Fruit fly (Drosophila melanogaster) whole organism, embryonic: ENCODE results near the gene CG4382.
A peak's percentile ranks its signal among the peaks of the same experiment; 100 is the strongest.

ENCODE experiments used
- Bteb2 ChIP-seq: fragments of 200-800 bp; sonication (Bioruptor generic); optimal IDR thresholded peaks from 2 replicates; lab custom pipeline; 2016; ENCODE audit warnings: missing biosample characterization, missing genetic modification characterization
- CG10274 ChIP-seq: fragments of 200-800 bp; sonication (Bioruptor generic); optimal IDR thresholded peaks from 3 replicates; lab custom pipeline; 2017; ENCODE audit warnings: missing biosample characterization, mild to moderate bottlenecking, missing genetic modification characterization
- CG10543 ChIP-seq: fragments of 200-800 bp; sonication (Bioruptor generic); optimal IDR thresholded peaks from 3 replicates; lab custom pipeline; 2017; ENCODE audit warnings: missing biosample characterization, mild to moderate bottlenecking, missing genetic modification characterization, moderate library complexity
- CG11247 ChIP-seq: fragments of 200-800 bp; sonication (Bioruptor generic); IDR thresholded peaks from 2 replicates; pipeline ENCODE4 v1.3.6; 2022; ENCODE audit warnings: missing biosample characterization, missing genetic modification characterization
- CG11696 ChIP-seq: fragments of 200-800 bp; sonication (Bioruptor generic); IDR thresholded peaks from 2 replicates; pipeline ENCODE4 v1.3.6; 2022; ENCODE audit warnings: missing biosample characterization, missing genetic modification characterization
- CG13775 ChIP-seq: fragments of 200-800 bp; sonication (Bioruptor generic); optimal IDR thresholded peaks from 3 replicates; lab custom pipeline; 2017; ENCODE audit warnings: missing biosample characterization, mild to moderate bottlenecking, missing genetic modification characterization
- CG15011 ChIP-seq: fragments of 200-800 bp; sonication (Bioruptor generic); optimal IDR thresholded peaks from 3 replicates; lab custom pipeline; 2018; ENCODE audit warnings: missing biosample characterization, mild to moderate bottlenecking, missing genetic modification characterization
- CG16863 ChIP-seq: fragments of 200-800 bp; sonication (Bioruptor generic); optimal IDR thresholded peaks from 3 replicates; lab custom pipeline; 2016; ENCODE audit warnings: missing biosample characterization, missing genetic modification characterization
- CG2120 ChIP-seq: fragments of 200-800 bp; sonication (Bioruptor generic); optimal IDR thresholded peaks from 3 replicates; lab custom pipeline; 2016; ENCODE audit warnings: missing biosample characterization, missing genetic modification characterization
- CG3065 ChIP-seq: fragments of 200-800 bp; sonication (Bioruptor generic); optimal IDR thresholded peaks from 2 replicates; lab custom pipeline; 2016; ENCODE audit warnings: missing biosample characterization, missing genetic modification characterization
- CG32532 ChIP-seq: fragments of 200-800 bp; sonication (Bioruptor generic); IDR thresholded peaks from 2 replicates; pipeline ENCODE4 v1.3.6; 2022; ENCODE audit warnings: missing biosample characterization, missing genetic modification characterization
- CG34422 ChIP-seq: fragments of 200-800 bp; sonication (Bioruptor generic); IDR thresholded peaks from 3 replicates; pipeline ENCODE4 v1.3.6; 2022; ENCODE audit warnings: missing biosample characterization, missing genetic modification characterization
- CG4617 ChIP-seq: fragments of 200-800 bp; sonication (Bioruptor generic); optimal IDR thresholded peaks from 3 replicates; lab custom pipeline; 2016; ENCODE audit warnings: missing biosample characterization, missing genetic modification characterization, borderline replicate concordance
- CG5245 ChIP-seq: fragments of 200-800 bp; sonication (Bioruptor generic); optimal IDR thresholded peaks from 3 replicates; lab custom pipeline; 2016; ENCODE audit warnings: missing biosample characterization, missing genetic modification characterization
- CG6813 ChIP-seq: fragments of 200-800 bp; sonication (Bioruptor generic); optimal IDR thresholded peaks from 2 replicates; lab custom pipeline; 2017; ENCODE audit warnings: missing biosample characterization, missing genetic modification characterization, mild to moderate bottlenecking, moderate library complexity, missing genetic modification reagents
- CG7839 ChIP-seq: fragments of 200-800 bp; sonication (Bioruptor generic); optimal IDR thresholded peaks from 3 replicates; lab custom pipeline; 2018; ENCODE audit warnings: missing biosample characterization, mild to moderate bottlenecking, missing genetic modification characterization, moderate library complexity
- CG8388 ChIP-seq: fragments of 200-800 bp; sonication (Bioruptor generic); optimal IDR thresholded peaks from 2 replicates; lab custom pipeline; 2019; ENCODE audit warnings: missing biosample characterization, mild to moderate bottlenecking, missing genetic modification characterization, moderate library complexity
- CG9817 ChIP-seq: fragments of 200-800 bp; sonication (Bioruptor generic); optimal IDR thresholded peaks from 2 replicates; lab custom pipeline; 2018; ENCODE audit warnings: missing biosample characterization, mild to moderate bottlenecking, missing genetic modification characterization, moderate library complexity
- CG9876 ChIP-seq: fragments of 200-800 bp; sonication (Bioruptor generic); optimal IDR thresholded peaks from 2 replicates; lab custom pipeline; 2016; ENCODE audit warnings: missing biosample characterization, missing genetic modification characterization
- E2f1 ChIP-seq: fragments of 200-800 bp; sonication (Bioruptor generic); IDR thresholded peaks from 2 replicates; pipeline ENCODE4 v1.3.6; 2022; ENCODE audit warnings: missing biosample characterization, missing genetic modification characterization
- Gug ChIP-seq: fragments of 200-800 bp; sonication (Bioruptor generic); IDR thresholded peaks from 4 replicates; pipeline ENCODE4 v1.3.6; 2022; ENCODE audit warnings: missing biosample characterization, missing genetic modification characterization
- H2.0 ChIP-seq: fragments of 200-800 bp; sonication (Bioruptor generic); IDR thresholded peaks from 2 replicates; pipeline ENCODE4 v1.3.6; 2022; ENCODE audit warnings: missing biosample characterization, missing genetic modification characterization
- HLH4C ChIP-seq: fragments of 200-800 bp; sonication (Bioruptor generic); IDR thresholded peaks from 3 replicates; pipeline ENCODE4 v1.3.6; 2022; ENCODE audit warnings: missing biosample characterization, missing genetic modification characterization; ENCODE audit not compliant: partially characterized antibody
- Lhr ChIP-seq: fragments of 200-800 bp; sonication (Bioruptor generic); optimal IDR thresholded peaks from 3 replicates; lab custom pipeline; 2017; ENCODE audit warnings: mild to moderate bottlenecking, missing biosample characterization, missing genetic modification reagents, missing genetic modification characterization
- MTF-1 ChIP-seq: fragments of 200-800 bp; sonication (Bioruptor generic); optimal IDR thresholded peaks from 2 replicates; lab custom pipeline; 2018; ENCODE audit warnings: missing biosample characterization, mild to moderate bottlenecking, missing genetic modification characterization, borderline replicate concordance
- Mrtf ChIP-seq: fragments of 200-800 bp; sonication (Bioruptor generic); IDR thresholded peaks from 3 replicates; pipeline ENCODE4 v1.3.6; 2022; ENCODE audit warnings: missing biosample characterization, missing genetic modification characterization
- Opbp ChIP-seq: fragments of 200-800 bp; sonication (Bioruptor generic); IDR thresholded peaks from 3 replicates; pipeline ENCODE4 v1.3.6; 2022; ENCODE audit warnings: missing biosample characterization, missing genetic modification characterization; ENCODE audit not compliant: partially characterized antibody
- Pdp1 ChIP-seq, 2 experiments: fragments of 200-800 bp; sonication (Bioruptor generic); optimal IDR thresholded peaks; 3 replicates each; lab custom pipeline; 2016; ENCODE audit warnings: missing biosample characterization in 2 of 2, missing genetic modification characterization in 2 of 2, mild to moderate bottlenecking in 1 of 2, moderate library complexity in 1 of 2
- Scr ChIP-seq: fragments of 200-800 bp; sonication (Bioruptor generic); IDR thresholded peaks from 2 replicates; pipeline ENCODE4 v1.3.6; 2022; ENCODE audit warnings: missing biosample characterization, missing genetic modification characterization; ENCODE audit not compliant: partially characterized antibody
- Taf1 ChIP-seq: fragments of 200-800 bp; sonication (Bioruptor generic); IDR thresholded peaks from 2 replicates; pipeline ENCODE4 v1.3.6; 2022; ENCODE audit warnings: missing biosample characterization, missing genetic modification characterization
- amos ChIP-seq: fragments of 200-800 bp; sonication (Bioruptor generic); IDR thresholded peaks from 2 replicates; pipeline ENCODE4 v1.3.6; 2022; ENCODE audit warnings: missing biosample characterization, missing genetic modification characterization; ENCODE audit not compliant: partially characterized antibody
- cato ChIP-seq: fragments of 200-800 bp; sonication (Bioruptor generic); optimal IDR thresholded peaks from 2 replicates; lab custom pipeline; 2016; ENCODE audit warnings: missing biosample characterization, missing genetic modification characterization, borderline replicate concordance
- emc ChIP-seq: fragments of 200-800 bp; sonication (Bioruptor generic); optimal IDR thresholded peaks from 2 replicates; lab custom pipeline; 2016; ENCODE audit warnings: missing biosample characterization, missing genetic modification characterization
- exex ChIP-seq: fragments of 200-800 bp; sonication (Bioruptor generic); optimal IDR thresholded peaks from 4 replicates; lab custom pipeline; 2018; ENCODE audit warnings: missing biosample characterization, mild to moderate bottlenecking, missing genetic modification characterization, moderate library complexity
- eyg ChIP-seq: fragments of 200-800 bp; sonication (Bioruptor generic); optimal IDR thresholded peaks from 3 replicates; lab custom pipeline; 2016; ENCODE audit warnings: missing biosample characterization, missing genetic modification characterization
- gcm ChIP-seq: fragments of 200-800 bp; sonication (Bioruptor generic); optimal IDR thresholded peaks from 2 replicates; lab custom pipeline; 2019; ENCODE audit warnings: missing biosample characterization, mild to moderate bottlenecking, missing genetic modification characterization, moderate library complexity
- hb ChIP-seq: fragments of 200-800 bp; sonication (Bioruptor generic); IDR thresholded peaks from 3 replicates; pipeline ENCODE4 v1.3.6; 2022; ENCODE audit warnings: missing biosample characterization, missing genetic modification characterization; ENCODE audit not compliant: partially characterized antibody
- hkb ChIP-seq, 2 experiments: fragments of 200-800 bp in 1 of 2; fragments of >200 bp in 1 of 2; sonication (Bioruptor generic) in 1 of 2; IDR thresholded peaks in 1 of 2; optimal IDR thresholded peaks in 1 of 2; 2 replicates each; pipeline versions ENCODE4 v1.3.6 to Lab custom; 2017 to 2022; ENCODE audit warnings: missing biosample characterization in 1 of 2, missing genetic modification characterization in 1 of 2
- insv ChIP-seq, 2 experiments: fragments of 200-800 bp; sonication (Bioruptor generic); optimal IDR thresholded peaks; 3 replicates each; lab custom pipeline; 2016 to 2018; ENCODE audit warnings: missing biosample characterization in 2 of 2, missing genetic modification characterization in 2 of 2
- lmd ChIP-seq: fragments of 200-800 bp; sonication (Bioruptor generic); IDR thresholded peaks from 2 replicates; pipeline ENCODE4 v1.3.6; 2022; ENCODE audit warnings: missing biosample characterization, missing genetic modification characterization
- lola ChIP-seq, 3 experiments: fragments of >200 bp in 2 of 3; fragments of 200-800 bp in 1 of 3; sonication (Bioruptor generic) in 1 of 3; optimal IDR thresholded peaks; 2 replicates each; lab custom pipeline; 2017 to 2019; ENCODE audit warnings: missing biosample characterization in 3 of 3, missing genetic modification characterization in 3 of 3, mild to moderate bottlenecking in 1 of 3, moderate library complexity in 1 of 3
- lov ChIP-seq, 2 experiments: fragments of 200-800 bp in 1 of 2; fragments of >200 bp in 1 of 2; sonication (Bioruptor generic) in 1 of 2; IDR thresholded peaks in 1 of 2; optimal IDR thresholded peaks in 1 of 2; 2 replicates in 1 of 2; 3 replicates in 1 of 2; pipeline versions ENCODE4 v1.3.6 to Lab custom; 2017 to 2022; ENCODE audit warnings: missing biosample characterization in 1 of 2, missing genetic modification characterization in 1 of 2
- nom ChIP-seq: fragments of 200-800 bp; sonication (Bioruptor generic); optimal IDR thresholded peaks from 2 replicates; lab custom pipeline; 2017; ENCODE audit warnings: missing biosample characterization, missing genetic modification characterization, mild to moderate bottlenecking, moderate library complexity, missing genetic modification reagents
- pros ChIP-seq: fragments of 200-800 bp; sonication (Bioruptor generic); optimal IDR thresholded peaks from 3 replicates; lab custom pipeline; 2019; ENCODE audit warnings: missing biosample characterization, mild to moderate bottlenecking, missing genetic modification characterization, moderate library complexity
- pzg ChIP-seq: fragments of 200-800 bp; sonication (Bioruptor generic); optimal IDR thresholded peaks from 3 replicates; lab custom pipeline; 2018; ENCODE audit warnings: missing biosample characterization, mild to moderate bottlenecking, missing genetic modification characterization, moderate library complexity
- sim ChIP-seq: fragments of 200-800 bp; sonication (Bioruptor generic); IDR thresholded peaks from 2 replicates; pipeline ENCODE4 v1.3.6; 2022; ENCODE audit warnings: missing biosample characterization, missing genetic modification characterization
- tgo ChIP-seq: fragments of 200-800 bp; sonication (Bioruptor generic); IDR thresholded peaks from 3 replicates; pipeline ENCODE4 v1.3.6; 2022; ENCODE audit warnings: missing biosample characterization, missing genetic modification characterization
- trem ChIP-seq: fragments of 200-800 bp; optimal IDR thresholded peaks from 3 replicates; lab custom pipeline; 2019; ENCODE audit warnings: missing biosample characterization, mild to moderate bottlenecking, missing genetic modification characterization, moderate library complexity
- vfl ChIP-seq: fragments of 200-800 bp; sonication (Bioruptor generic); optimal IDR thresholded peaks from 2 replicates; lab custom pipeline; 2016; ENCODE audit warnings: missing biosample characterization, missing genetic modification characterization

The CG4382 gene

dm6 chr2L:9585942-9586341 lies 14.7 kb downstream of the CG4382 start (continued):
- no peak for TF ChIP-seq exex
- peak; percentile 44 for TF ChIP-seq CG8388
- TF ChIP-seq Gug (GFP tag; lab: Robert Waterston, UW): no peak
- no peak for TF ChIP-seq sim (GFP tag; lab: Robert Waterston, UW)
- TF ChIP-seq hkb (optimal IDR thresholded peaks at IDR 0.05; lab: Kevin White, UChicago): no peak
- TF ChIP-seq hkb (GFP tag; IDR thresholded peaks at IDR 0.05; lab: Robert Waterston, UW): no peak
- no peak for TF ChIP-seq CG9876 (GFP tag; lab: Kevin White, UChicago)
- peak in 1 of 3 experiments; percentile 75 for TF ChIP-seq lola (GFP tag; optimal IDR thresholded peaks at IDR 0.05; lab: Kevin White, UChicago)
- TF ChIP-seq gcm (GFP tag; lab: Kevin White, UChicago): peak; percentile 51
- TF ChIP-seq Scr (GFP tag; lab: Robert Waterston, UW): no peak
- no peak for TF ChIP-seq CG10543 (GFP tag; lab: Kevin White, UChicago)
- no peak for TF ChIP-seq cato (GFP tag; lab: Kevin White, UChicago)
- no peak for TF ChIP-seq HLH4C (GFP tag; lab: Robert Waterston, UW)
- TF ChIP-seq Bteb2 (GFP tag; lab: Kevin White, UChicago): no peak
- TF ChIP-seq Opbp (GFP tag; lab: Robert Waterston, UW): no peak
- peak; percentile 39 for TF ChIP-seq CG7839
- TF ChIP-seq MTF-1 (GFP tag; lab: Kevin White, UChicago): no peak
- TF ChIP-seq CG34422 (GFP tag; lab: Robert Waterston, UW): no peak; the same call in 2 of the 3 replicates
- TF ChIP-seq tgo (GFP tag; lab: Robert Waterston, UW): no peak
- TF ChIP-seq vfl (GFP tag; lab: Kevin White, UChicago): no peak
- TF ChIP-seq CG15011: no peak
- peak; percentile 36 for TF ChIP-seq trem (tag; lab: Kevin White, UChicago)
- no peak for TF ChIP-seq CG2120
- TF ChIP-seq hb: no peak
- TF ChIP-seq Mrtf: no peak
- no peak for TF ChIP-seq CG9817 (tag; lab: Kevin White, UChicago)
- no peak for TF ChIP-seq CG4617
- no peak for TF ChIP-seq CG16863 (GFP tag; lab: Kevin White, UChicago)
- no peak for TF ChIP-seq emc (GFP tag; lab: Kevin White, UChicago)
- no peak for TF ChIP-seq insv (GFP tag; optimal IDR thresholded peaks at IDR 0.05; lab: Kevin White, UChicago)
- no peak for TF ChIP-seq pros
- no peak for TF ChIP-seq CG6813 (GFP tag; lab: Kevin White, UChicago)
- TF ChIP-seq CG32532 (GFP tag; lab: Robert Waterston, UW): no peak
- TF ChIP-seq CG5245 (GFP tag; lab: Kevin White, UChicago): no peak
- no peak for TF ChIP-seq CG11696 (GFP tag; lab: Robert Waterston, UW)
- no peak for TF ChIP-seq CG11247 (GFP tag; lab: Robert Waterston, UW)
- TF ChIP-seq lov (optimal IDR thresholded peaks at IDR 0.05; lab: Kevin White, UChicago): no peak
- TF ChIP-seq lov (GFP tag; IDR thresholded peaks at IDR 0.05; lab: Robert Waterston, UW): no peak
- no peak for TF ChIP-seq Taf1 (GFP tag; lab: Robert Waterston, UW)
- TF ChIP-seq lmd (GFP tag; lab: Robert Waterston, UW): no peak
- no peak for TF ChIP-seq pzg (GFP tag; lab: Kevin White, UChicago)
- TF ChIP-seq nom (GFP tag; lab: Kevin White, UChicago): no peak
- TF ChIP-seq CG3065 (GFP tag; lab: Kevin White, UChicago): no peak
- no peak for TF ChIP-seq CG10274 (GFP tag; lab: Kevin White, UChicago)
- no peak for TF ChIP-seq amos (GFP tag; lab: Robert Waterston, UW)
- TF ChIP-seq Pdp1 (GFP tag; optimal IDR thresholded peaks at IDR 0.05; lab: Kevin White, UChicago): no peak
- TF ChIP-seq Lhr: no peak
- no peak for TF ChIP-seq H2.0
- peak; percentile 15; the same call in 1 of the 2 replicates for TF ChIP-seq E2f1 (GFP tag; lab: Robert Waterston, UW)
- TF ChIP-seq CG13775: peak; percentile 1
- no peak for TF ChIP-seq eyg (GFP tag; lab: Kevin White, UChicago)
